Fruit fly (Drosophila melanogaster) whole organism, embryonic: ENCODE results near the gene CG2818.

Source experiments
- Antp ChIP-seq: fragments of 200-800 bp; sonication (Bioruptor generic); optimal IDR thresholded peaks from 3 replicates; lab custom pipeline; 2016; ENCODE audit warnings: missing biosample characterization, missing genetic modification characterization
- CG13123 ChIP-seq: fragments of 200-800 bp; sonication (Bioruptor generic); optimal IDR thresholded peaks from 2 replicates; lab custom pipeline; 2016; ENCODE audit warnings: missing biosample characterization, missing genetic modification characterization
- CG8359 ChIP-seq: fragments of 200-800 bp; sonication (Bioruptor generic); optimal IDR thresholded peaks from 2 replicates; lab custom pipeline; 2017; ENCODE audit warnings: missing biosample characterization, mild to moderate bottlenecking, missing genetic modification characterization, borderline replicate concordance
- ems ChIP-seq: fragments of 200-800 bp; sonication (Bioruptor generic); optimal IDR thresholded peaks from 3 replicates; lab custom pipeline; 2016; ENCODE audit warnings: missing biosample characterization, missing genetic modification characterization
- sd ChIP-seq: fragments of 200-800 bp; sonication (Bioruptor generic); optimal IDR thresholded peaks from 3 replicates; lab custom pipeline; 2018; ENCODE audit warnings: missing biosample characterization, mild to moderate bottlenecking, missing genetic modification characterization, moderate library complexity
- tgo ChIP-seq: fragments of 200-800 bp; sonication (Bioruptor generic); IDR thresholded peaks from 3 replicates; pipeline ENCODE4 v1.3.6; 2022; ENCODE audit warnings: missing biosample characterization, missing genetic modification characterization

dm6 chr2L:3669034-3669433 lies 44.1 kb upstream of the CG2818 start, which contains the start of gene Sfp24Bd:
- TF ChIP-seq sd (tag; lab: Kevin White, UChicago): no peak
- TF ChIP-seq Antp (GFP tag; lab: Kevin White, UChicago): no peak
- no peak for TF ChIP-seq ems (GFP tag; lab: Kevin White, UChicago)
- no peak for TF ChIP-seq CG13123
- no peak for TF ChIP-seq tgo (GFP tag; lab: Robert Waterston, UW)
- no peak for TF ChIP-seq CG8359 (GFP tag; lab: Kevin White, UChicago)
